Fruit fly (Drosophila melanogaster) whole organism, adult: ENCODE results near the gene CG13086.

Experiments
- CG11617 ChIP-seq: fragments of 200-800 bp; sonication (Bioruptor generic); optimal IDR thresholded peaks from 2 replicates; lab custom pipeline; 2017; ENCODE audit warnings: mild to moderate bottlenecking, missing biosample characterization, missing genetic modification reagents, missing genetic modification characterization
- CG12768 ChIP-seq: fragments of 200-800 bp; sonication (Bioruptor generic); optimal IDR thresholded peaks from 2 replicates; lab custom pipeline; 2017; ENCODE audit warnings: missing biosample characterization, missing genetic modification characterization, mild to moderate bottlenecking, moderate library complexity, missing genetic modification reagents
- CG14711 ChIP-seq: fragments of 200-800 bp; sonication (Bioruptor generic); optimal IDR thresholded peaks from 2 replicates; lab custom pipeline; 2018; ENCODE audit warnings: missing biosample characterization, mild to moderate bottlenecking, missing genetic modification characterization, moderate library complexity
- CG1620 ChIP-seq: fragments of 200-800 bp; sonication (Bioruptor generic); optimal IDR thresholded peaks from 2 replicates; lab custom pipeline; 2016; ENCODE audit warnings: missing biosample characterization, missing genetic modification characterization
- CG33017 ChIP-seq: fragments of 200-800 bp; sonication (Bioruptor generic); optimal IDR thresholded peaks from 2 replicates; lab custom pipeline; 2018; ENCODE audit warnings: missing biosample characterization, mild to moderate bottlenecking, missing genetic modification characterization, moderate library complexity
- CG5204 ChIP-seq: fragments of 200-800 bp; sonication (Bioruptor generic); optimal IDR thresholded peaks from 2 replicates; lab custom pipeline; 2016; ENCODE audit warnings: missing biosample characterization, missing genetic modification characterization
- CG7045 ChIP-seq: fragments of 200-800 bp; sonication (Bioruptor generic); optimal IDR thresholded peaks from 2 replicates; lab custom pipeline; 2017; ENCODE audit warnings: missing biosample characterization, mild to moderate bottlenecking, missing genetic modification characterization
- CG7101 ChIP-seq: fragments of 200-800 bp; sonication (Bioruptor generic); optimal IDR thresholded peaks from 2 replicates; lab custom pipeline; 2018; ENCODE audit warnings: missing biosample characterization, mild to moderate bottlenecking, missing genetic modification characterization, moderate library complexity
- Clk ChIP-seq: fragments of 200-800 bp; sonication (Bioruptor generic); optimal IDR thresholded peaks from 2 replicates; lab custom pipeline; 2017; ENCODE audit warnings: missing biosample characterization, missing genetic modification characterization
- Crg-1 ChIP-seq: fragments of 200-800 bp; sonication (Bioruptor generic); optimal IDR thresholded peaks from 2 replicates; lab custom pipeline; 2016; ENCODE audit warnings: missing biosample characterization, missing genetic modification characterization
- Hr96 ChIP-seq: fragments of 200-800 bp; sonication (Bioruptor generic); optimal IDR thresholded peaks from 2 replicates; lab custom pipeline; 2016; ENCODE audit warnings: missing biosample characterization, missing genetic modification characterization
- Mnt ChIP-seq: fragments of 200-800 bp; sonication (Bioruptor generic); optimal IDR thresholded peaks from 2 replicates; lab custom pipeline; 2016; ENCODE audit warnings: missing biosample characterization, mild to moderate bottlenecking, missing genetic modification characterization
- bab1 ChIP-seq: fragments of 200-800 bp; sonication (Bioruptor generic); optimal IDR thresholded peaks from 3 replicates; lab custom pipeline; 2019; ENCODE audit warnings: missing biosample characterization, mild to moderate bottlenecking, missing genetic modification characterization, moderate library complexity
- cic ChIP-seq: fragments of 200-800 bp; sonication (Bioruptor generic); optimal IDR thresholded peaks from 2 replicates; lab custom pipeline; 2017; ENCODE audit warnings: missing biosample characterization, mild to moderate bottlenecking, missing genetic modification characterization, moderate library complexity
- cnc ChIP-seq, 2 experiments: fragments of >200 bp; optimal IDR thresholded peaks; 2 replicates each; lab custom pipeline; 2017
- kay ChIP-seq: fragments of 200-800 bp; sonication (Bioruptor generic); peaks from one replicate; lab custom pipeline; 2016; ENCODE audit warnings: missing biosample characterization, missing genetic modification characterization, borderline replicate concordance
- ovo ChIP-seq: fragments of 200-800 bp; sonication (Bioruptor generic); optimal IDR thresholded peaks from 2 replicates; lab custom pipeline; 2016; ENCODE audit warnings: missing biosample characterization, missing genetic modification characterization
- pad ChIP-seq: fragments of 200-800 bp; sonication (Bioruptor generic); optimal IDR thresholded peaks from 3 replicates; lab custom pipeline; 2017; ENCODE audit warnings: missing biosample characterization, missing genetic modification characterization, mild to moderate bottlenecking, moderate library complexity, missing genetic modification reagents
- tj ChIP-seq: fragments of 200-800 bp; sonication (Bioruptor generic); optimal IDR thresholded peaks from 3 replicates; lab custom pipeline; 2017; ENCODE audit warnings: missing biosample characterization, mild to moderate bottlenecking, missing genetic modification characterization, moderate library complexity
- toe ChIP-seq: fragments of 200-800 bp; sonication (Bioruptor generic); optimal IDR thresholded peaks from 2 replicates; lab custom pipeline; 2016; ENCODE audit warnings: missing biosample characterization, missing genetic modification characterization

CG13086 gene

dm6 chr2L:19370046-19370445 is 5.9 kb downstream of the CG13086 start, which contains the start of gene CG17349:
Gene CG17349 (plus strand): TSS chr2L:19370445.
- no peak for TF ChIP-seq CG5204 (GFP tag; lab: Kevin White, UChicago)
- no peak for TF ChIP-seq ovo (GFP tag; lab: Kevin White, UChicago)
- no peak for TF ChIP-seq kay (GFP tag; lab: Kevin White, UChicago)
- TF ChIP-seq toe (GFP tag; lab: Kevin White, UChicago), result no peak
- TF ChIP-seq tj, result no peak
- TF ChIP-seq Hr96, result no peak
- no peak for TF ChIP-seq CG1620 (GFP tag; lab: Kevin White, UChicago)
- TF ChIP-seq CG14711, result no peak
- no peak for TF ChIP-seq Mnt (GFP tag; lab: Kevin White, UChicago)
- no peak for TF ChIP-seq cnc (optimal IDR thresholded peaks at IDR 0.05; lab: Kevin White, UChicago)

DNA sequence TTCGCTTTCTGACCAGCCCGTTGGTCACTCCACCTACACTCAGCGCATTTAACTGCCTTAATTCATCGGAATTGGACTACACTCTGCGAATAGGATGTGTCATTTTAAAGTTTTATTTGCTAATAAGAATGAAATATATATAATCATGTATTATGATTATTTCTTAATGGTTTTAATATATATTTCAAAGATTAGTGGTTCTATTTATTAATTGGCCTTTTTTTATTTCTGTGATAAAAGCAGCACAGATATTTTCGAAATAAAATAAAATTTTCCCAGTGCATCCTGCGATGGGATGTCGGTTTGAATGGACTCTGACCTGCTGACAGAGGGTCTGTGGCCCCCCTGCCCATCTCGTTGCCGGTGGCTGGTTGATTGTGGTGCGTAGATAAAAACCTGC is 9.6 kb downstream of the CG13086 start:
- TF ChIP-seq CG11617 (GFP tag; lab: Kevin White, UChicago), result no peak
- TF ChIP-seq pad (GFP tag; lab: Kevin White, UChicago), result no peak
- no peak for TF ChIP-seq CG1620 (GFP tag; lab: Kevin White, UChicago)
- no peak for TF ChIP-seq CG14711
- TF ChIP-seq CG33017 (tag; lab: Kevin White, UChicago), result no peak
- TF ChIP-seq CG5204 (GFP tag; lab: Kevin White, UChicago), result no peak
- no peak for TF ChIP-seq bab1 (GFP tag; lab: Kevin White, UChicago)
- TF ChIP-seq CG7101 (tag; lab: Kevin White, UChicago), result no peak
- TF ChIP-seq toe (GFP tag; lab: Kevin White, UChicago), result no peak
- TF ChIP-seq ovo (GFP tag; lab: Kevin White, UChicago), result no peak
- no peak for TF ChIP-seq kay (GFP tag; lab: Kevin White, UChicago)
- no peak for TF ChIP-seq Mnt (GFP tag; lab: Kevin White, UChicago)
- no peak for TF ChIP-seq cic (GFP tag; lab: Kevin White, UChicago)
- no peak for TF ChIP-seq CG12768 (GFP tag; lab: Kevin White, UChicago)
- no peak for TF ChIP-seq Crg-1 (GFP tag; lab: Kevin White, UChicago)
- TF ChIP-seq Clk, result no peak
- TF ChIP-seq Hr96, result no peak

dm6 chr2L:19376145-19376544 is 12.0 kb downstream of the CG13086 start:
- TF ChIP-seq CG1620 (GFP tag; lab: Kevin White, UChicago) (no peak), Hr96 (no peak), kay (GFP tag; lab: Kevin White, UChicago) (no peak), toe (GFP tag; lab: Kevin White, UChicago) (no peak), bab1 (GFP tag; lab: Kevin White, UChicago) (no peak), Clk (no peak), CG5204 (GFP tag; lab: Kevin White, UChicago) (no peak), cnc (optimal IDR thresholded peaks at IDR 0.05; lab: Kevin White, UChicago) (no peak), CG11617 (GFP tag; lab: Kevin White, UChicago) (no peak), CG12768 (GFP tag; lab: Kevin White, UChicago) (no peak), CG33017 (tag; lab: Kevin White, UChicago) (no peak), Mnt (GFP tag; lab: Kevin White, UChicago) (no peak), cic (GFP tag; lab: Kevin White, UChicago) (no peak), CG14711 (no peak), pad (GFP tag; lab: Kevin White, UChicago) (no peak), ovo (GFP tag; lab: Kevin White, UChicago) (no peak), tj (no peak), CG7101 (tag; lab: Kevin White, UChicago) (no peak)

dm6 chr2L:19377129-19378083 is 13.2 kb downstream of the CG13086 start:
- TF ChIP-seq ovo (GFP tag; lab: Kevin White, UChicago), result no peak
- no peak for TF ChIP-seq CG33017 (tag; lab: Kevin White, UChicago)
- TF ChIP-seq tj, result no peak
- no peak for TF ChIP-seq Clk

dm6 chr2L:19378620-19379019 is 14.4 kb downstream of the CG13086 start:
- TF ChIP-seq tj, result no peak
- TF ChIP-seq pad (GFP tag; lab: Kevin White, UChicago), result no peak
- TF ChIP-seq ovo (GFP tag; lab: Kevin White, UChicago), result no peak
- no peak for TF ChIP-seq CG12768 (GFP tag; lab: Kevin White, UChicago)
- no peak for TF ChIP-seq Mnt (GFP tag; lab: Kevin White, UChicago)
- no peak for TF ChIP-seq Crg-1 (GFP tag; lab: Kevin White, UChicago)
- TF ChIP-seq CG7101 (tag; lab: Kevin White, UChicago), result no peak
- TF ChIP-seq Clk, result no peak
- no peak for TF ChIP-seq cic (GFP tag; lab: Kevin White, UChicago)
- TF ChIP-seq CG33017 (tag; lab: Kevin White, UChicago), result no peak
- TF ChIP-seq kay (GFP tag; lab: Kevin White, UChicago), result no peak
- no peak for TF ChIP-seq CG5204 (GFP tag; lab: Kevin White, UChicago)
- TF ChIP-seq Hr96, result no peak
- no peak for TF ChIP-seq toe (GFP tag; lab: Kevin White, UChicago)
- no peak for TF ChIP-seq cnc (optimal IDR thresholded peaks at IDR 0.05; lab: Kevin White, UChicago)
- no peak for TF ChIP-seq CG11617 (GFP tag; lab: Kevin White, UChicago)
- TF ChIP-seq CG14711, result no peak
- no peak for TF ChIP-seq bab1 (GFP tag; lab: Kevin White, UChicago)
- TF ChIP-seq CG1620 (GFP tag; lab: Kevin White, UChicago), result no peak

DNA sequence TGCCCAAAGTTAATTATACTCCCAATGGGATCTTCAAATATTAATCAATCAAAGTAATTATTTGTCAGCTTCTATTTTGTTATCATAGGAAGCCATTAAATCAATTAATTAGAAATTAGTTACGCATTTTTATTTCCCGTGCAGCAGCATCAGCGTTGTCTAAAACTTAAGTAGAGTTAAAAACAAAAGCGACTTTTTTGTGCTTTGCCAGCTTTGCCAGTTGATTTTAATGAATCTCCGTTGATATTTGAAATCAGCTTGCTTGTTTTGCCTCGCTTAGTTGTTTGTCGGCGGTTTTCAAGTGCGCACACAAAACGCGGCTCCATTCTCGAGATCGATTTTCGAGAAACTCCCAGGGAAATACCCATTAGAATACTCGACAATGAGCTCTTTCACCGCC is 16.5 kb downstream of the CG13086 start, which contains the start of gene CG17350:
Gene CG17350, plus strand, starts transcription at position 301 of the 400 bp plus-strand sequence.
- TF ChIP-seq cnc (optimal IDR thresholded peaks at IDR 0.05; lab: Kevin White, UChicago), result no peak
- TF ChIP-seq CG14711, result no peak
- TF ChIP-seq tj, result no peak
- no peak for TF ChIP-seq CG11617 (GFP tag; lab: Kevin White, UChicago)
- no peak for TF ChIP-seq ovo (GFP tag; lab: Kevin White, UChicago)
- TF ChIP-seq CG1620 (GFP tag; lab: Kevin White, UChicago), result no peak
- no peak for TF ChIP-seq CG7045
- TF ChIP-seq Hr96, result no peak
- TF ChIP-seq pad (GFP tag; lab: Kevin White, UChicago), result no peak
- TF ChIP-seq CG33017 (tag; lab: Kevin White, UChicago), result no peak
- TF ChIP-seq cic (GFP tag; lab: Kevin White, UChicago), result no peak
- no peak for TF ChIP-seq toe (GFP tag; lab: Kevin White, UChicago)
- no peak for TF ChIP-seq kay (GFP tag; lab: Kevin White, UChicago)
- TF ChIP-seq CG12768 (GFP tag; lab: Kevin White, UChicago), result no peak
- TF ChIP-seq CG5204 (GFP tag; lab: Kevin White, UChicago), result no peak
- TF ChIP-seq bab1 (GFP tag; lab: Kevin White, UChicago), result no peak
- TF ChIP-seq Crg-1 (GFP tag; lab: Kevin White, UChicago), result no peak
- TF ChIP-seq CG7101 (tag; lab: Kevin White, UChicago), result no peak
- TF ChIP-seq Mnt (GFP tag; lab: Kevin White, UChicago), result no peak
